Fruit fly (Drosophila melanogaster) whole organism, embryonic: ENCODE results near the gene fz4.

Source experiments
- fru ChIP-seq: fragments of >200 bp; optimal IDR thresholded peaks from 2 replicates; lab custom pipeline; 2017
- ind ChIP-seq: fragments of 200-800 bp; sonication (Bioruptor generic); optimal IDR thresholded peaks from 3 replicates; lab custom pipeline; 2016; ENCODE audit warnings: missing biosample characterization, missing genetic modification characterization

DNA sequence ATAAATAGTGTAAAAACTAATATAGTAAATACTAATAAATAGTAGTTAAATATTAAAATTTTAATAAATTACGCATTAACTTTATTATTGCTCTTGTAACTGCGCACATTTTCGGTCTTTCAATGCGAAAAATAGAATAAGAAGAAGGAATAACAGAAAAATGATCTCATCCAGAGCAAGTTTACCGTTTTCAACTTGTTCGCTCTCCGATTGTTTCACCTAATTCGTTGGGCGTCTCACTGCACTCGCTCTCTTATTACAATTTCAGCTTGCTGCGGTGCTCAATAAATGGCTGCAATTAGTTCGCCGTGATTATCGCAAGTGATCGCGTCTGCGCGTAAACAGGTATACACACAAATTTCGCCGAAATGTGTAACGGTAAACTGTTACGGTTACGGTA is 27.3 kb upstream of the fz4 start, which contains the start of gene Cph:
- TF ChIP-seq ind (no peak), fru (no peak)
